Worm (Caenorhabditis elegans) whole organism, late embryonic: ENCODE results near the gene his-32.

ENCODE experiments used
- C38D4.7 ChIP-seq: fragments of 200-800 bp; sonication (Bioruptor generic); optimal IDR thresholded peaks from 2 replicates; lab custom pipeline; 2018; ENCODE audit warnings: mild to moderate bottlenecking, missing genetic modification characterization, moderate library complexity, missing compliant biosample characterization
- K02D7.2 ChIP-seq: sonication (generic microtip); optimal IDR thresholded peaks from 2 replicates; lab custom pipeline; 2017; ENCODE audit warnings: mild to moderate bottlenecking, missing genetic modification characterization, missing compliant biosample characterization
- K09A11.1 ChIP-seq: sonication (generic microtip); optimal IDR thresholded peaks from 2 replicates; lab custom pipeline; 2017; ENCODE audit warnings: antibody characterized with exemption, mild to moderate bottlenecking, missing genetic modification characterization, missing compliant biosample characterization; ENCODE audit not compliant: insufficient read depth
- Y22D7AL.16 ChIP-seq: sonication (generic microtip); optimal IDR thresholded peaks from 2 replicates; lab custom pipeline; 2016; ENCODE audit warnings: missing genetic modification characterization, missing compliant biosample characterization
- ama-1 ChIP-seq: fragments of 150-350 bp; optimal IDR thresholded peaks from 2 replicates; lab custom pipeline; 2014
- ceh-14 ChIP-seq: sonication (generic microtip); optimal IDR thresholded peaks from 2 replicates; lab custom pipeline; 2016; ENCODE audit warnings: missing genotype, missing genetic modification characterization, missing compliant biosample characterization
- ceh-24 ChIP-seq: sonication (generic microtip); optimal IDR thresholded peaks from 2 replicates; lab custom pipeline; 2016; ENCODE audit warnings: mild to moderate bottlenecking, missing genetic modification characterization, missing compliant biosample characterization
- ceh-31 ChIP-seq: sonication (generic microtip); optimal IDR thresholded peaks from 2 replicates; lab custom pipeline; 2016; ENCODE audit warnings: missing genetic modification characterization, missing compliant biosample characterization
- ceh-45 ChIP-seq: fragments of 200-800 bp; sonication (Bioruptor generic); IDR thresholded peaks from 2 replicates; pipeline ENCODE4 v1.3.6; 2022; ENCODE audit warnings: missing genetic modification reagents, missing genetic modification characterization, missing compliant biosample characterization
- ceh-48 ChIP-seq: sonication (generic microtip); optimal IDR thresholded peaks from 2 replicates; lab custom pipeline; 2016; ENCODE audit warnings: missing genetic modification characterization, inconsistent platforms, missing compliant biosample characterization
- ceh-6 ChIP-seq: fragments of 200-800 bp; sonication (Bioruptor generic); optimal IDR thresholded peaks from 2 replicates; lab custom pipeline; 2018; ENCODE audit warnings: mild to moderate bottlenecking, missing genetic modification characterization, missing compliant biosample characterization
- ceh-9 ChIP-seq: sonication (generic microtip); optimal IDR thresholded peaks from 2 replicates; lab custom pipeline; 2016; ENCODE audit warnings: mild to moderate bottlenecking, missing genetic modification characterization, inconsistent platforms, missing compliant biosample characterization
- che-1 ChIP-seq: sonication (generic microtip); optimal IDR thresholded peaks from 2 replicates; lab custom pipeline; 2016; ENCODE audit warnings: mild to moderate bottlenecking, missing genetic modification characterization, missing compliant biosample characterization
- elt-2 ChIP-seq: sonication (generic microtip); optimal IDR thresholded peaks from 2 replicates; lab custom pipeline; 2016; ENCODE audit warnings: missing genetic modification reagents, missing genetic modification characterization, missing compliant biosample characterization
- elt-4 ChIP-seq: sonication (generic microtip); optimal IDR thresholded peaks from 2 replicates; lab custom pipeline; 2016; ENCODE audit warnings: missing genetic modification characterization, missing compliant biosample characterization
- fax-1 ChIP-seq: sonication (generic microtip); optimal IDR thresholded peaks from 2 replicates; lab custom pipeline; 2016; ENCODE audit warnings: missing genotype, missing genetic modification characterization, missing compliant biosample characterization
- hlh-15 ChIP-seq: sonication (generic microtip); optimal IDR thresholded peaks from 2 replicates; lab custom pipeline; 2016; ENCODE audit warnings: missing genetic modification characterization, missing compliant biosample characterization
- hlh-30 ChIP-seq: sonication (generic microtip); optimal IDR thresholded peaks from 2 replicates; lab custom pipeline; 2017; ENCODE audit warnings: antibody characterized with exemption, missing genetic modification characterization, missing compliant biosample characterization; ENCODE audit not compliant: insufficient read depth
- hlh-6 ChIP-seq: sonication (generic microtip); optimal IDR thresholded peaks from 2 replicates; lab custom pipeline; 2016; ENCODE audit warnings: missing genotype, missing genetic modification characterization, missing compliant biosample characterization
- hlh-8 ChIP-seq: sonication (generic microtip); optimal IDR thresholded peaks from 2 replicates; lab custom pipeline; 2016; ENCODE audit warnings: missing genotype, missing genetic modification characterization, missing compliant biosample characterization
- lim-6 ChIP-seq: sonication (generic microtip); optimal IDR thresholded peaks from 2 replicates; lab custom pipeline; 2016; ENCODE audit warnings: missing genetic modification characterization, missing compliant biosample characterization
- nfya-1 ChIP-seq: sonication (generic microtip); optimal IDR thresholded peaks from 2 replicates; lab custom pipeline; 2017; ENCODE audit warnings: missing genetic modification characterization, mild to moderate bottlenecking, missing compliant biosample characterization, antibody characterized with exemption, moderate library complexity
- nhr-232 ChIP-seq: sonication (generic microtip); optimal IDR thresholded peaks from 2 replicates; lab custom pipeline; 2016; ENCODE audit warnings: missing genetic modification characterization, missing compliant biosample characterization
- npax-4 ChIP-seq: sonication (generic microtip); optimal IDR thresholded peaks from 2 replicates; lab custom pipeline; 2016; ENCODE audit warnings: missing genetic modification characterization, missing compliant biosample characterization
- odd-2 ChIP-seq: sonication (generic microtip); optimal IDR thresholded peaks from 2 replicates; lab custom pipeline; 2017; ENCODE audit warnings: antibody characterized with exemption, mild to moderate bottlenecking, missing genetic modification characterization, missing compliant biosample characterization
- pag-3 ChIP-seq: sonication (generic microtip); optimal IDR thresholded peaks from 2 replicates; lab custom pipeline; 2016; ENCODE audit warnings: missing compliant biosample characterization, missing genetic modification characterization, borderline replicate concordance
- pat-9 ChIP-seq: fragments of 200-800 bp; sonication (Bioruptor generic); optimal IDR thresholded peaks from 2 replicates; lab custom pipeline; 2018; ENCODE audit warnings: mild to moderate bottlenecking, missing genetic modification characterization, moderate library complexity, missing compliant biosample characterization
- pha-4 ChIP-seq: fragments of 150-350 bp; optimal IDR thresholded peaks from 2 replicates; lab custom pipeline; 2018; ENCODE audit warnings: missing biosample characterization, missing genetic modification reagents, missing genetic modification characterization
- pqm-1 ChIP-seq: sonication (generic microtip); optimal IDR thresholded peaks from 2 replicates; lab custom pipeline; 2016; ENCODE audit warnings: missing genetic modification characterization, missing compliant biosample characterization
- pros-1 ChIP-seq: fragments of 150-350 bp; optimal IDR thresholded peaks from 2 replicates; lab custom pipeline; 2014; ENCODE audit warnings: missing biosample characterization, missing genetic modification reagents, missing genetic modification characterization
- sdc-2 ChIP-seq: sonication (generic microtip); optimal IDR thresholded peaks from 2 replicates; lab custom pipeline; 2016; ENCODE audit warnings: missing genotype, missing genetic modification characterization, missing compliant biosample characterization
- sox-4 ChIP-seq: sonication (generic microtip); optimal IDR thresholded peaks from 2 replicates; lab custom pipeline; 2017; ENCODE audit warnings: mild to moderate bottlenecking, missing genetic modification characterization, inconsistent platforms, missing compliant biosample characterization
- syd-9 ChIP-seq: sonication (generic microtip); optimal IDR thresholded peaks from 2 replicates; lab custom pipeline; 2016; ENCODE audit warnings: mild to moderate bottlenecking, missing genetic modification characterization, moderate library complexity, missing compliant biosample characterization
- tbx-2 ChIP-seq: sonication (generic microtip); optimal IDR thresholded peaks from 2 replicates; lab custom pipeline; 2016; ENCODE audit warnings: missing genetic modification characterization, missing compliant biosample characterization
- tbx-7 ChIP-seq: sonication (generic microtip); optimal IDR thresholded peaks from 2 replicates; lab custom pipeline; 2016; ENCODE audit warnings: missing genotype, missing genetic modification characterization, missing compliant biosample characterization
- ttx-3 ChIP-seq: sonication (generic microtip); optimal IDR thresholded peaks from 2 replicates; lab custom pipeline; 2016; ENCODE audit warnings: missing genetic modification reagents, missing genetic modification characterization, missing compliant biosample characterization
- ztf-16 ChIP-seq: sonication (generic microtip); optimal IDR thresholded peaks from 2 replicates; lab custom pipeline; 2017; ENCODE audit warnings: missing genetic modification characterization, missing compliant biosample characterization

Gene his-32

ce11 chrIV:8286352-8286751 is 47.8 kb upstream of the his-32 start, which contains the start of gene K07H8.9:
K07H8.9 (minus strand) TSS chrIV:8286476.
- TF ChIP-seq C38D4.7 (GFP tag; lab: Kevin White, UChicago) (no peak), pha-4 (tag; lab: Kevin White, UChicago) (no peak), tbx-7 (no peak), ztf-16 (tag; lab: Kevin White, UChicago) (no peak), ceh-6 (GFP tag; lab: Kevin White, UChicago) (no peak), hlh-15 (tag; lab: Kevin White, UChicago) (no peak), elt-2 (no peak), pat-9 (no peak), K09A11.1 (no peak), sdc-2 (tag; lab: Kevin White, UChicago) (no peak), che-1 (tag; lab: Kevin White, UChicago) (no peak), nhr-232 (tag; lab: Kevin White, UChicago) (no peak), tbx-2 (tag; lab: Kevin White, UChicago) (no peak), ceh-48 (tag; lab: Kevin White, UChicago) (no peak), hlh-6 (tag; lab: Kevin White, UChicago) (no peak), syd-9 (tag; lab: Kevin White, UChicago) (no peak), odd-2 (no peak), pag-3 (tag; lab: Kevin White, UChicago) (no peak)

- TF ChIP-seq ceh-31 (tag; lab: Kevin White, UChicago) (no peak), ceh-6 (GFP tag; lab: Kevin White, UChicago) (no peak), Y22D7AL.16 (no peak), lim-6 (no peak), hlh-30 (tag; lab: Kevin White, UChicago) (no peak), ama-1 (lab: Kevin White, UChicago) (no peak), odd-2 (no peak), syd-9 (tag; lab: Kevin White, UChicago) (no peak), elt-4 (tag; lab: Kevin White, UChicago) (no peak)
- TF ChIP-seq, all 69 proteins: peak for 0
Measured at ce11 chrIV:8287287-8287686, 46.8 kb upstream of the his-32 start.

- no peak for TF ChIP-seq che-1 (tag; lab: Kevin White, UChicago)
- no peak for TF ChIP-seq ceh-45 (GFP tag; lab: Robert Waterston, UW)
- no peak for TF ChIP-seq ceh-14 (tag; lab: Kevin White, UChicago)
- no peak for TF ChIP-seq tbx-7
- TF ChIP-seq ttx-3 (tag; lab: Kevin White, UChicago), result no peak
- TF ChIP-seq nfya-1, result no peak
- no peak for TF ChIP-seq pqm-1 (tag; lab: Kevin White, UChicago)
- no peak for TF ChIP-seq ceh-9 (tag; lab: Kevin White, UChicago)
- no peak for TF ChIP-seq fax-1 (tag; lab: Kevin White, UChicago)
Measured at ce11 chrIV:8289105-8289504, 45.0 kb upstream of the his-32 start.

ce11 chrIV:8289505-8289579 is 44.8 kb upstream of the his-32 start, which contains the start of gene nucl-1:
nucl-1 (minus strand) TSS chrIV:8289530.
- TF ChIP-seq ceh-24 (tag; lab: Kevin White, UChicago) (no peak), hlh-8 (tag; lab: Kevin White, UChicago) (no peak), ama-1 (lab: Kevin White, UChicago) (no peak), ceh-48 (tag; lab: Kevin White, UChicago) (no peak), pros-1 (tag; lab: Kevin White, UChicago) (no peak), K02D7.2 (tag; lab: Kevin White, UChicago) (no peak), ztf-16 (tag; lab: Kevin White, UChicago) (no peak), sox-4 (tag; lab: Kevin White, UChicago) (no peak), npax-4 (tag; lab: Kevin White, UChicago) (no peak), syd-9 (tag; lab: Kevin White, UChicago) (no peak)
